Worm (Caenorhabditis elegans): ENCODE results near the gene Y50D4C.3.

DNA sequence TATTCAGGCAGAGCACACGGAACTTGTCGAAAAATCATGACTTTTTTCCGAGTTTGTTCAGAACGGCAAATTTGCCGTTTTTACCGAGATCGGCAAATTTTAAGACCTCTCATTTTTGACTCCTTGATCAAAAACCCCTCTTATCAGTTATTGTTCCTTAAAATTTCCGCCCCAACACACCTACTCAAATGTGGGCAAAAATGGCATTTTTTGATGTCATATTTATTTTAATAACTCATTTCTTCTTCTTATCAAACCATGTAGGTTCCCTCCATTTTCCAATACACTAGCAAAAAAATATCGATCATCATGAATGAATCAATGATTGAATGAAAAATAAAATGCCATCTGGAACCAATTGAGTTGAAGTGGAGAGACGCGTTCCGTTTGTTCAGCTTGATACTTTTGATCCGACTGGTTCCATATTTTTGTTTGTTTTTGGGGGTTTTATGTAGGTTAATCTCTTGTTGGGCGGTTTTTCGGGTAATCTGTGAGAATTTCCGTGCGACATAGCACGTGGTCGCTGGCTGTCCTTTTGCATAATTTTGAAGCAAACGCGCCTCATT, 31.5 kb upstream of the Y50D4C.3 start:
- no peak for TF ChIP-seq W03F9.2 (tag; optimal IDR thresholded peaks at IDR 0.05)
- TF ChIP-seq him-1 (tag; optimal IDR thresholded peaks at IDR 0.05): no peak
- no peak for TF ChIP-seq dao-5 (tag; optimal IDR thresholded peaks at IDR 0.05)

Measured in whole organism, L4/young adult.